Fruit fly (Drosophila melanogaster) whole organism, wandering third instar larva: Measurements from ENCODE around the gene CG43273.

Source experiments
- Hr78 ChIP-seq: fragments of >200 bp; optimal IDR thresholded peaks from 2 replicates; lab custom pipeline; 2017; ENCODE audit warnings: missing biosample characterization, missing genetic modification characterization
- dmrt93B ChIP-seq: fragments of 200-800 bp; sonication (Bioruptor generic); optimal IDR thresholded peaks from 2 replicates; lab custom pipeline; 2018; ENCODE audit warnings: missing biosample characterization, mild to moderate bottlenecking, missing genetic modification characterization
- h ChIP-seq: fragments of 200-800 bp; sonication (Bioruptor generic); optimal IDR thresholded peaks from 3 replicates; lab custom pipeline; 2016; ENCODE audit warnings: missing biosample characterization, mild to moderate bottlenecking, missing genetic modification characterization

dm6 chr3R:24863894-24864293, 33.8 kb downstream of the CG43273 start:
- TF ChIP-seq dmrt93B (no peak), Hr78 (GFP tag; lab: Kevin White, UChicago) (no peak), h (GFP tag; lab: Kevin White, UChicago) (no peak)
